Worm (Caenorhabditis elegans): ENCODE data around the gene sth-1.

ce11 chrV:8010846-8011245 lies 41.1 kb upstream of the sth-1 start, which contains the start of gene lmtr-2:
- no peak for TF ChIP-seq ref-1 (GFP tag; conservative IDR thresholded peaks at IDR 0.05)
- TF ChIP-seq ztf-29 (GFP tag; IDR thresholded peaks at IDR 0.05), result no peak
- no peak for TF ChIP-seq ztf-23 (GFP tag; IDR thresholded peaks at IDR 0.05)
